Worm (Caenorhabditis elegans): ENCODE results near the gene srw-66.

DNA sequence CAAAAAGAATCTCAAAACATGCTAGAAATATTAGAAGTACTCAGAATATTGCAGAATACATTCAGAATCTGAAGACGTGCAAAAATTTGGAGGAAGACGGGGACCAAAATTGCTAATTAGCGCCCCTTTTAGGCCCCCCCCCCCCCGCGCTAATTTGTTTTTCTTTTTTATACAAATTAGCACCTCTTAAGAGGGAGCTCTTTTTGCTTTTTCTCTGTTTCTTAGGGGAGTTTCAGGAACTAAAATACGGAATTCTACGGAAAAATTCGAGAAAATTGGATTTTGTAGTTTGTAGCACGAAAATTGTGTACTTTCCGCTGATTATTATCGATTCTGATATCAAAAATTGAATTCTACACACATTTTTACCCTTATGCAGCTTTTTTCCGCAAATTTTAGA lies 29.8 kb upstream of the srw-66 start, which contains the start of gene glb-31:
- TF ChIP-seq ztf-6 (GFP tag; IDR thresholded peaks at IDR 0.05) = no peak
- no peak for TF ChIP-seq lin-40 (tag; optimal IDR thresholded peaks at IDR 0.05)
- no peak for TF ChIP-seq B0035.1 (tag; optimal IDR thresholded peaks at IDR 0.05)
- TF ChIP-seq F49E8.2 (tag; optimal IDR thresholded peaks at IDR 0.05; ENCODE audit: insufficient read depth) = no peak
- no peak for TF ChIP-seq snpc-1.1 (tag; optimal IDR thresholded peaks at IDR 0.05; ENCODE audit: insufficient read depth)
